Fruit fly (Drosophila melanogaster) S2 (cell line): ENCODE results near the gene CG43249.

ENCODE experiments used
- CG8478 ChIP-seq: fragments of >200 bp; optimal IDR thresholded peaks from 2 replicates; lab custom pipeline; 2018
- CTCF ChIP-seq, 2 experiments: fragments of >200 bp; optimal IDR thresholded peaks; 2 replicates each; lab custom pipeline; 2018

The CG43249 gene

dm6 chr3L:16279987-16280454 is 24.1 kb upstream of the CG43249 start, which contains the start of gene CG13064:
Gene CG13064, plus strand, starts transcription at chr3L:16280404.
- no peak for TF ChIP-seq CTCF (optimal IDR thresholded peaks at IDR 0.05; lab: Kevin White, UChicago)
- TF ChIP-seq CG8478 (lab: Kevin White, UChicago): no peak

dm6 chr3L:16281880-16282556 is 22.1 kb upstream of the CG43249 start, which contains the start of gene CG13049:
Gene CG13049, minus strand, starts transcription at chr3L:16281930.
- TF ChIP-seq CG8478 (lab: Kevin White, UChicago) (no peak), CTCF (optimal IDR thresholded peaks at IDR 0.05; lab: Kevin White, UChicago) (no peak)

dm6 chr3L:16283821-16284220 is 20.3 kb upstream of the CG43249 start, which contains the start of gene CG13048:
Gene CG13048, minus strand, starts transcription at chr3L:16283921.
- TF ChIP-seq CTCF (optimal IDR thresholded peaks at IDR 0.05; lab: Kevin White, UChicago) (no peak), CG8478 (lab: Kevin White, UChicago) (no peak)

- TF ChIP-seq CTCF (optimal IDR thresholded peaks at IDR 0.05; lab: Kevin White, UChicago) (no peak), CG8478 (lab: Kevin White, UChicago) (no peak)
Observed at dm6 chr3L:16285346-16285911, 18.7 kb upstream of the CG43249 start, which contains the start of gene CG13047. Gene CG13047, minus strand, starts transcription at chr3L:16285396.

dm6 chr3L:16286258-16286657 is 17.8 kb upstream of the CG43249 start:
- TF ChIP-seq CG8478 (lab: Kevin White, UChicago) (no peak), CTCF (optimal IDR thresholded peaks at IDR 0.05; lab: Kevin White, UChicago) (no peak)

dm6 chr3L:16288322-16288721 is 15.8 kb upstream of the CG43249 start, which contains the start of gene CG13046:
Gene CG13046, minus strand, starts transcription at chr3L:16288422.
- TF ChIP-seq CG8478 (lab: Kevin White, UChicago): no peak
- no peak for TF ChIP-seq CTCF (optimal IDR thresholded peaks at IDR 0.05; lab: Kevin White, UChicago)

dm6 chr3L:16289067-16289466 is 15.0 kb upstream of the CG43249 start:
- TF ChIP-seq CTCF (optimal IDR thresholded peaks at IDR 0.05; lab: Kevin White, UChicago) (no peak), CG8478 (lab: Kevin White, UChicago) (no peak)

dm6 chr3L:16290850-16291249 is 13.2 kb upstream of the CG43249 start, which contains the start of gene CG13045:
Gene CG13045, minus strand, starts transcription at chr3L:16290950.
- TF ChIP-seq CTCF (optimal IDR thresholded peaks at IDR 0.05; lab: Kevin White, UChicago) (no peak), CG8478 (lab: Kevin White, UChicago) (no peak)

- TF ChIP-seq CTCF (optimal IDR thresholded peaks at IDR 0.05; lab: Kevin White, UChicago) (no peak), CG8478 (lab: Kevin White, UChicago) (no peak)
Observed at dm6 chr3L:16291678-16292077, 12.4 kb upstream of the CG43249 start.

- no peak for TF ChIP-seq CG8478 (lab: Kevin White, UChicago)
- no peak for TF ChIP-seq CTCF (optimal IDR thresholded peaks at IDR 0.05; lab: Kevin White, UChicago)
Observed at dm6 chr3L:16295447-16295846, 8.6 kb upstream of the CG43249 start, which contains the start of gene CG4962. Gene CG4962, minus strand, starts transcription at chr3L:16295547.

dm6 chr3L:16301153-16301552 is 2.9 kb upstream of the CG43249 start, which contains the start of gene CG4982:
Gene CG4982, plus strand, starts transcription at chr3L:16301453.
- TF ChIP-seq CG8478 (lab: Kevin White, UChicago): no peak
- no peak for TF ChIP-seq CTCF (optimal IDR thresholded peaks at IDR 0.05; lab: Kevin White, UChicago)

- TF ChIP-seq CTCF (optimal IDR thresholded peaks at IDR 0.05; lab: Kevin White, UChicago) (no peak), CG8478 (lab: Kevin White, UChicago) (no peak)
Observed at dm6 chr3L:16303078-16303477, 1.0 kb upstream of the CG43249 start, which contains the start of gene CG13044. Gene CG13044, minus strand, starts transcription at chr3L:16303178.

- TF ChIP-seq CTCF (optimal IDR thresholded peaks at IDR 0.05; lab: Kevin White, UChicago) (no peak), CG8478 (lab: Kevin White, UChicago) (no peak)
Observed at dm6 chr3L:16305820-16306650, 2.0 kb downstream of the CG43249 start, which contains the start of the genes CG13043 and CG13063. Gene CG13043, minus strand, starts transcription at chr3L:16305870. Gene CG13063, plus strand, starts transcription at chr3L:16306600.

- no peak for TF ChIP-seq CTCF (optimal IDR thresholded peaks at IDR 0.05; lab: Kevin White, UChicago)
- TF ChIP-seq CG8478 (lab: Kevin White, UChicago): no peak
Observed at dm6 chr3L:16308380-16308779, 4.3 kb downstream of the CG43249 start, which contains the start of gene CG13042. Gene CG13042, minus strand, starts transcription at chr3L:16308480.
